Fruit fly (Drosophila melanogaster): ENCODE data around the gene Sfp87B.

dm6 chr3R:12253887-12254286 is 19.0 kb upstream of the Sfp87B start, which contains the start of gene CG3942:
- TF ChIP-seq psq (optimal IDR thresholded peaks at IDR 0.05) (no peak), insv (optimal IDR thresholded peaks at IDR 0.05) (no peak)
